Worm (Caenorhabditis elegans) whole organism, late embryonic: ENCODE data around the gene Y32F6A.4.

Source experiments
- ama-1 ChIP-seq: fragments of 150-350 bp; optimal IDR thresholded peaks from 2 replicates; lab custom pipeline; 2014
- ceh-18 ChIP-seq: sonication (generic microtip); optimal IDR thresholded peaks from 2 replicates; lab custom pipeline; 2016; ENCODE audit warnings: missing genetic modification characterization, missing compliant biosample characterization
- ets-4 ChIP-seq: sonication (generic microtip); optimal IDR thresholded peaks from 2 replicates; lab custom pipeline; 2016; ENCODE audit warnings: missing genetic modification characterization, missing compliant biosample characterization
- fkh-6 ChIP-seq: sonication (generic microtip); optimal IDR thresholded peaks from 2 replicates; lab custom pipeline; 2016; ENCODE audit warnings: missing genetic modification characterization, missing compliant biosample characterization
- hlh-30 ChIP-seq: sonication (generic microtip); optimal IDR thresholded peaks from 2 replicates; lab custom pipeline; 2017; ENCODE audit warnings: antibody characterized with exemption, missing genetic modification characterization, missing compliant biosample characterization; ENCODE audit not compliant: insufficient read depth
- nhr-11 ChIP-seq: fragments of 150-350 bp; optimal IDR thresholded peaks from 2 replicates; lab custom pipeline; 2014; ENCODE audit warnings: missing biosample characterization, missing genetic modification characterization
- pag-3 ChIP-seq: sonication (generic microtip); optimal IDR thresholded peaks from 2 replicates; lab custom pipeline; 2016; ENCODE audit warnings: missing compliant biosample characterization, missing genetic modification characterization, borderline replicate concordance
- pha-4 ChIP-seq: fragments of 150-350 bp; optimal IDR thresholded peaks from 2 replicates; lab custom pipeline; 2018; ENCODE audit warnings: missing biosample characterization, missing genetic modification reagents, missing genetic modification characterization
- sox-2 ChIP-seq: fragments of 200-800 bp; sonication (Bioruptor generic); IDR thresholded peaks from 2 replicates; pipeline ENCODE4 v1.3.6; 2022; ENCODE audit warnings: missing genetic modification reagents, missing genetic modification characterization, missing compliant biosample characterization
- tbx-2 ChIP-seq: sonication (generic microtip); optimal IDR thresholded peaks from 2 replicates; lab custom pipeline; 2016; ENCODE audit warnings: missing genetic modification characterization, missing compliant biosample characterization

DNA sequence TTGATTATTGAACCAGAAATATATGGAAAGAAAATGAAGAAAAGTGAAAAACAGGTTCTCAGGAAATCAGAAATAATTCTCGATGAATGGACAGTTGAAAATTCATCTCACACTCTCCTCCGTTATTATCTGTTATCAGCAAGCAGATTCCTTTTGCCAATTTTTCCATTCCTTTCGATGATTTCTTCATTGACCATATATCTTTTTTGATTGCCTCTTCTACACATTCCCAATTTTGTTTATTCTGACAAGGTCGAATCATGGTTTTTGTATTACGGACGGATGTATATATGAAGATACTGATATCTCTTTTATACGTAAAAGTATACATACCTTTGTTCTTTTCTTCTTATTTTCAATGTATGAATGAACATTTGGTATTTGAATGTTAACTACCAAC, 26.8 kb upstream of the Y32F6A.4 start:
- TF ChIP-seq ets-4 (tag; lab: Kevin White, UChicago) (no peak), ama-1 (lab: Kevin White, UChicago) (no peak), pha-4 (tag; lab: Kevin White, UChicago) (no peak), hlh-30 (tag; lab: Kevin White, UChicago) (no peak), pag-3 (no peak), sox-2 (GFP tag; lab: Robert Waterston, UW) (no peak), fkh-6 (no peak), ceh-18 (tag; lab: Kevin White, UChicago) (no peak), tbx-2 (tag; lab: Kevin White, UChicago) (no peak), nhr-11 (no peak)
